Worm (Caenorhabditis elegans): ENCODE results near the gene ZK742.7.
A peak's percentile ranks its signal among the peaks of the same experiment; 100 is the strongest.

DNA sequence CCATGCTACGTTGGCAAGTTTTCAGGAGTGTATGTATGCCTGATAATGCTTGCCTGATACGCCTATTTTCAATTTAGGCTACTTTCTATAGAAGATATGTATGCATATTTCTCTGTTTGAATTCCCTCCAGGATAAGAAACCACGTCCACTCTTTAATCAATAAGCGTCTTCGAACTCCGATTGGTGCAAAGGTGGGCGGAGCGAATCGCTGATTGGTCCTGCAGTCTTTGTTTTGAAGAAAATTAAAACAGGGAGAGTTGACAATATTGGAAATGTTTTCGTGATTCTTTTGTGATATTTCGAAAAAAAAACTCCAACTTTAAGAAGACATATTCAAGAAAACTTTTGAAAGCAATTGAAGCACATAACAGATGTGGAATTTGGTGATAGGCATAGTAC lies 36.3 kb upstream of the ZK742.7 start:
- no peak for TF ChIP-seq nhr-25 (tag; optimal IDR thresholded peaks at IDR 0.05)
- no peak for TF ChIP-seq snpc-4 (tag; optimal IDR thresholded peaks at IDR 0.05)
- no peak for TF ChIP-seq nhr-11 (tag; optimal IDR thresholded peaks at IDR 0.05)
- no peak for TF ChIP-seq aly-2 (tag; optimal IDR thresholded peaks at IDR 0.05)
- peak; percentile 83 for TF ChIP-seq nfya-1 (tag; optimal IDR thresholded peaks at IDR 0.05; ENCODE audit: insufficient read depth)
- TF ChIP-seq ceh-9 (tag; optimal IDR thresholded peaks at IDR 0.05), result no peak
- TF ChIP-seq lin-39 (tag; optimal IDR thresholded peaks at IDR 0.05), result no peak
